Worm (Caenorhabditis elegans): ENCODE results near the gene egl-45.

Gene egl-45

DNA sequence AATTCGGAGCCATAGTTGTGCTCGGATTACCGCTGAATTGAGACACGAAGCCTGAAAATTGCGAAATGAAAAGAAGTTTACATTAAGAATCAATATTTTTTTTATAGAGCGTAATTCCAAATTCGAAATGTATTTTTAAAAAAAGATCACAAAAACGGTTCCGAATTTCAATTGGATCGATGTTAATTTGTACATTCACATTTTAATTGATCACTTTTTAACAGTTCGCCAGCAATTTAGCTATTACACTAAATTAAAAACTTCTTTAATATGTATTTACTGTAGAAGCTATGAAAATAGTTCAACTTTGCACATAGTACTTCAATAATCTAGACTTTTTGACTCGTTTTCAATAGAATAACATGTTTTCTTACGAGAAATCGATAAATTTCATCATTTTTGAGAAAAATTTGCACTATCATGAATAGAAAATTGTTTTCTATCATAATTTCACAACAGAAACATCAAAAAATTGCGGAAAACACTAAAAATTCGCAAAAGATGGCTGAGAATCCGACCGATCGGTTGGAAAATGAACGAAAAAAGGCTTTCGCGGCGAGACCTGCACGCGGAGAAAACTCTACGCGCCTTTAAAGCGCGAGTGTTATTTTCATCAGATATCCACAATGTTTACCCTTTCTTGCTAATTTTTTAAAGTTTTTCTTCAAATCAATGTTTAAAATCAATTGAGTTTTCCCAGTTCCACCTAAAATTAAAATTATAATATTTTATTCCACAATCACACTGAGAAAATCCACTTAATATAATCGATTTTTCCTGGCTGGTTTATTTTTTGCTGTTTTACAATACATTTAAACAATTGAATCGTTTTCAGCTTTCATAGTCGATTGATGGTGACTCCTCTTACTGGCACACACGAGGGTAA, at the start of gene egl-45, which contains the start of gene kcmf-1:
Gene egl-45 (minus strand): TSS at position 51 of the 886 bp plus-strand sequence.
Gene kcmf-1 (plus strand): TSS at position 836 of the 886 bp plus-strand sequence.
- TF ChIP-seq K02D7.2 (tag; optimal IDR thresholded peaks at IDR 0.05) (no peak), sdc-2 (tag; optimal IDR thresholded peaks at IDR 0.05) (no peak), F13H6.1 (tag; optimal IDR thresholded peaks at IDR 0.05) (no peak), syd-9 (tag; optimal IDR thresholded peaks at IDR 0.05) (no peak), tbx-7 (tag; optimal IDR thresholded peaks at IDR 0.05) (no peak), pros-1 (tag; optimal IDR thresholded peaks at IDR 0.05) (no peak), che-1 (tag; optimal IDR thresholded peaks at IDR 0.05) (no peak), lin-11 (tag; optimal IDR thresholded peaks at IDR 0.05) (no peak), ceh-45 (GFP tag; IDR thresholded peaks at IDR 0.05) (no peak), fax-1 (tag; optimal IDR thresholded peaks at IDR 0.05) (no peak), ceh-6 (GFP tag; optimal IDR thresholded peaks at IDR 0.05) (no peak), fkh-6 (tag; optimal IDR thresholded peaks at IDR 0.05) (no peak), hlh-13 (GFP tag; optimal IDR thresholded peaks at IDR 0.05) (no peak), ceh-48 (tag; optimal IDR thresholded peaks at IDR 0.05) (no peak), dmd-4 (tag; optimal IDR thresholded peaks at IDR 0.05; ENCODE audit: borderline replicate concordance) (no peak), hlh-15 (tag; optimal IDR thresholded peaks at IDR 0.05) (no peak), sox-2 (GFP tag; IDR thresholded peaks at IDR 0.05) (no peak)

DNA sequence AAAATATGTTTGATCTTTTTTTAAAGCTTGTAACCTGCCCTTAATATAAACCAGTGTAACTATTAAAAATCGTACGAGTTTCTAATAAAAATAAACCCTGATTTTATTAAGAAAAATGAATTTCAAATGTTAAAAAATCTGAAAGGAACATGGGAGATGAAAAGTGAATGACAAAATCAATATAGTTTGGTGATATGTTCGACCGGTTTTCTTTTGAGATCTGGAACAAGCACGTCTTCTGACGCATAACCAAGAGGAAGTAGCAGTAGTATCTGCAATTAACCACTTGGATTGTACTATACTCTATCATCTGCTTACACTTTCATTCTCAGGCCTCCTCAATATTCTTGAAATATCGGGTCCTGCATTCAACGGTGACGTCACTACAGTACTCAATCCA, 48.7 kb upstream of the egl-45 start:
- TF ChIP-seq mec-3 (tag; optimal IDR thresholded peaks at IDR 0.05; ENCODE audit: borderline replicate concordance) (no peak), hlh-15 (tag; optimal IDR thresholded peaks at IDR 0.05) (no peak), hlh-13 (GFP tag; optimal IDR thresholded peaks at IDR 0.05) (no peak), gmeb-2 (tag; optimal IDR thresholded peaks at IDR 0.05) (no peak), pat-9 (tag; optimal IDR thresholded peaks at IDR 0.05) (no peak), ceh-14 (tag; optimal IDR thresholded peaks at IDR 0.05) (no peak), ceh-30 (tag; optimal IDR thresholded peaks at IDR 0.05) (no peak)

DNA sequence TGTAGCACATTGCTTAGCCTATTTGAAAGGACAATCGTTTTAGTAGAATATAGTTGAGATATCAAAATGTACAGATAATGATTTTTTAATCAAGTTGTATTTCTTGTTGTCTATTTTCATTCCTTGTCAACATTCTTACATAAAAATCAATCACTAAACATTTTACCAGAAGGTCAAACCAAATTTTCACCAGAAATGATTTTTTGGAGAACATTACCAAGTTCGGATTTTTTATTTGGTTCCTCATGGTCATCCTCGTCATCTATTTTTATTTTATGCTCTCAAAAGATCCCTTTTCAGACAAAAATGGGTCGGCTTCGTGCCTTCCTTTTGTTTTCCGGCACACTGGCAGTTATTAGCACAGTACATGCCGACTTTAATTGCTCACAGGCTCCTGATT, 45.1 kb upstream of the egl-45 start, which contains the start of gene tyr-1:
Gene tyr-1 (plus strand): TSS at position 301 of the 400 bp plus-strand sequence.
- no peak for TF ChIP-seq K02D7.2 (tag; optimal IDR thresholded peaks at IDR 0.05)
- TF ChIP-seq npax-4 (tag; optimal IDR thresholded peaks at IDR 0.05), result no peak
- no peak for TF ChIP-seq fkh-6 (tag; optimal IDR thresholded peaks at IDR 0.05)
- no peak for TF ChIP-seq C38D4.7 (GFP tag; optimal IDR thresholded peaks at IDR 0.05)
- TF ChIP-seq ceh-6 (GFP tag; optimal IDR thresholded peaks at IDR 0.05), result no peak
- no peak for TF ChIP-seq ceh-30 (tag; optimal IDR thresholded peaks at IDR 0.05)
- no peak for TF ChIP-seq ceh-24 (tag; optimal IDR thresholded peaks at IDR 0.05)
- no peak for TF ChIP-seq lim-6 (tag; optimal IDR thresholded peaks at IDR 0.05)
- TF ChIP-seq nfya-1 (tag; optimal IDR thresholded peaks at IDR 0.05), result no peak

DNA sequence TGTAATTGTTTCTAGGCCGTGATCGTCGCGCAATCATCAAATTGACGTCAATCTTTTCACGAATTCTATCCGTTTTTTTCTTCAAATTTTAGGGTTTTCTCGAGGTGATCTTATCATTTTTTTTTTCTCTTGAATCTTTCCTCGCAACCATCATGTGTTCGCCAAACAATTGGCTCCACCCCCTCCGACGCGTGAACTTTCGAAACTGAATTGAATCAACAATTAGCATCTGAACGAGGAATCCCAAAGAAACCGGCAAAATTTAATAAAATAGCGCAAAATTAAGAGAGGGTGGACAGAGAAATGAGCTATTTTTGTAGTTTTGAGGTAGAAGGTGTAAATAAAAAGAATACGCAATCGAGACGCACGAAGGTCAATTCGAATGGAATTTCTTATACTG, 44.4 kb upstream of the egl-45 start:
- TF ChIP-seq syd-9 (tag; optimal IDR thresholded peaks at IDR 0.05) (no peak), ceh-30 (tag; optimal IDR thresholded peaks at IDR 0.05) (no peak)

DNA sequence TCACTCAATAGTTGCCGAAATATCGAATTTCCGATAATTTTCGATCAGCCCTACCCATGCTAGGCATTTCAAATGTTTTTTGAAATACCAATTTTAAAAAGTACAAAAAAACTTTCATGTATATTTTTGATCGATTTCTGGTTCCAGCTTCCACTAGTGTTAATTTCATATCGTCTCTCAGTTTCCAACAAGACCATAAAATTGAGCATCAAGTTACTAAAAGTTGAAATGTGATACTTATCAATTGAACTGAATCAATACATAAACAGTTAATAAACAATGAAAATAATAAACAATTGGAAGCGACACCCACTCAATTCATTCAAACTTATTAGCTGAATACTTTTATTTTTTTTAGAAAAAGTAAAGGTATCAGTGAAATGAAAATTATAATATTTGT, 37.8 kb upstream of the egl-45 start, which contains the start of gene cup-4:
Gene cup-4 (plus strand): TSS at position 301 of the 400 bp plus-strand sequence.
- no peak for TF ChIP-seq fkh-6 (tag; optimal IDR thresholded peaks at IDR 0.05)
- TF ChIP-seq hlh-15 (tag; optimal IDR thresholded peaks at IDR 0.05), result no peak
- TF ChIP-seq C08G9.2 (tag; optimal IDR thresholded peaks at IDR 0.05), result no peak
- no peak for TF ChIP-seq nfya-1 (tag; optimal IDR thresholded peaks at IDR 0.05)
- TF ChIP-seq K02D7.2 (tag; optimal IDR thresholded peaks at IDR 0.05), result no peak
- TF ChIP-seq ets-4 (tag; optimal IDR thresholded peaks at IDR 0.05), result no peak
- TF ChIP-seq K09A11.1 (tag; optimal IDR thresholded peaks at IDR 0.05; ENCODE audit: insufficient read depth), result no peak
- no peak for TF ChIP-seq ceh-31 (tag; optimal IDR thresholded peaks at IDR 0.05)
- TF ChIP-seq elt-2 (tag; optimal IDR thresholded peaks at IDR 0.05), result no peak
